Worm (Caenorhabditis elegans) whole organism, mixed stage, embryonic: ENCODE data around the gene del-8.
"Not testable (repeated sequence)": the region's sequence is repeated elsewhere in the genome, so short reads cannot be mapped to it uniquely, and the experiment has no call there.

Source experiments
- M03D4.4 ChIP-seq: sonication (generic microtip); optimal IDR thresholded peaks from 2 replicates; lab custom pipeline; 2017; ENCODE audit warnings: mild to moderate bottlenecking, missing genetic modification characterization, missing compliant biosample characterization
- bed-3 ChIP-seq: fragments of 200-800 bp; sonication (Bioruptor generic); optimal IDR thresholded peaks from 3 replicates; lab custom pipeline; 2018; ENCODE audit warnings: mild to moderate bottlenecking, missing genetic modification characterization, moderate library complexity, missing compliant biosample characterization
- blmp-1 ChIP-seq: fragments of 150-350 bp; optimal IDR thresholded peaks from 2 replicates; lab custom pipeline; 2014; ENCODE audit warnings: missing biosample characterization, missing genetic modification characterization
- ceh-43 ChIP-seq: fragments of 200-800 bp; sonication (Bioruptor generic); optimal IDR thresholded peaks from 2 replicates; lab custom pipeline; 2018; ENCODE audit warnings: mild to moderate bottlenecking, missing genetic modification characterization, moderate library complexity, missing compliant biosample characterization
- ceh-83 ChIP-seq: fragments of 200-800 bp; sonication (Bioruptor generic); optimal IDR thresholded peaks from 2 replicates; lab custom pipeline; 2018; ENCODE audit warnings: mild to moderate bottlenecking, missing genetic modification characterization, missing compliant biosample characterization
- ces-1 ChIP-seq: fragments of 150-350 bp; optimal IDR thresholded peaks from 2 replicates; lab custom pipeline; 2014; ENCODE audit warnings: missing biosample characterization, missing genetic modification reagents, missing genetic modification characterization
- cnd-1 ChIP-seq: fragments of 200-800 bp; sonication (Bioruptor generic); optimal IDR thresholded peaks from 2 replicates; lab custom pipeline; 2018; ENCODE audit warnings: mild to moderate bottlenecking, missing genetic modification characterization, missing compliant biosample characterization
- drap-1 ChIP-seq: fragments of 200-800 bp; sonication (Bioruptor generic); optimal IDR thresholded peaks from 3 replicates; lab custom pipeline; 2018; ENCODE audit warnings: mild to moderate bottlenecking, missing genetic modification characterization, missing compliant biosample characterization
- elt-1 ChIP-seq: sonication (generic microtip); optimal IDR thresholded peaks from 2 replicates; lab custom pipeline; 2017; ENCODE audit warnings: missing genetic modification characterization, mild to moderate bottlenecking, missing compliant biosample characterization, antibody characterized with exemption, moderate library complexity, borderline replicate concordance; ENCODE audit not compliant: insufficient read depth
- elt-3 ChIP-seq: fragments of 150-350 bp; optimal IDR thresholded peaks from 2 replicates; lab custom pipeline; 2014; ENCODE audit warnings: missing biosample characterization, missing genetic modification characterization
- ham-2 ChIP-seq: fragments of 200-800 bp; sonication (Bioruptor generic); optimal IDR thresholded peaks from 2 replicates; lab custom pipeline; 2018; ENCODE audit warnings: mild to moderate bottlenecking, missing genetic modification characterization, missing compliant biosample characterization
- hlh-1 ChIP-seq: fragments of 150-350 bp; optimal IDR thresholded peaks from 2 replicates; lab custom pipeline; 2014; ENCODE audit warnings: missing biosample characterization, missing genetic modification reagents, missing genetic modification characterization
- lin-13 ChIP-seq: fragments of 150-350 bp; optimal IDR thresholded peaks from 2 replicates; lab custom pipeline; 2014; ENCODE audit warnings: missing biosample characterization, missing genetic modification characterization
- lin-32 ChIP-seq: fragments of 200-800 bp; sonication (Bioruptor generic); optimal IDR thresholded peaks from 2 replicates; lab custom pipeline; 2018; ENCODE audit warnings: mild to moderate bottlenecking, missing genetic modification characterization, missing compliant biosample characterization
- lsy-2 ChIP-seq: fragments of 150-350 bp; optimal IDR thresholded peaks from 2 replicates; lab custom pipeline; 2014; ENCODE audit warnings: missing biosample characterization, missing genetic modification characterization
- mab-5 ChIP-seq: fragments of 150-350 bp; optimal IDR thresholded peaks from 2 replicates; lab custom pipeline; 2014; ENCODE audit warnings: missing biosample characterization, missing genetic modification characterization
- mep-1 ChIP-seq: fragments of 150-350 bp; optimal IDR thresholded peaks from 2 replicates; lab custom pipeline; 2017; ENCODE audit warnings: missing biosample characterization, missing genetic modification reagents, missing genetic modification characterization, inconsistent platforms
- mls-2 ChIP-seq: sonication (generic microtip); optimal IDR thresholded peaks from 2 replicates; lab custom pipeline; 2016; ENCODE audit warnings: mild to moderate bottlenecking, missing genetic modification characterization, moderate library complexity, missing compliant biosample characterization
- nhr-12 ChIP-seq: fragments of 150-350 bp; optimal IDR thresholded peaks from 2 replicates; lab custom pipeline; 2014; ENCODE audit warnings: missing biosample characterization, missing genetic modification characterization
- nhr-2 ChIP-seq: fragments of 150-350 bp; optimal IDR thresholded peaks from 2 replicates; lab custom pipeline; 2014; ENCODE audit warnings: missing biosample characterization, missing genetic modification characterization
- nhr-237 ChIP-seq: fragments of 150-350 bp; optimal IDR thresholded peaks from 2 replicates; lab custom pipeline; 2014; ENCODE audit warnings: missing biosample characterization, missing genetic modification characterization
- nhr-28 ChIP-seq: fragments of 150-350 bp; optimal IDR thresholded peaks from 2 replicates; lab custom pipeline; 2014; ENCODE audit warnings: missing biosample characterization, missing genetic modification characterization
- nhr-76 ChIP-seq: sonication (generic microtip); optimal IDR thresholded peaks from 2 replicates; lab custom pipeline; 2017; ENCODE audit warnings: missing biosample characterization, missing genetic modification characterization
- pha-4 ChIP-seq: fragments of 150-350 bp; optimal IDR thresholded peaks from 2 replicates; lab custom pipeline; 2018; ENCODE audit warnings: missing biosample characterization, missing genetic modification reagents, missing genetic modification characterization
- sem-2 ChIP-seq: fragments of 200-800 bp; sonication (Bioruptor generic); optimal IDR thresholded peaks from 2 replicates; lab custom pipeline; 2018; ENCODE audit warnings: mild to moderate bottlenecking, missing genetic modification characterization, missing compliant biosample characterization
- sptf-1 ChIP-seq: sonication (generic microtip); optimal IDR thresholded peaks from 2 replicates; lab custom pipeline; 2017; ENCODE audit warnings: mild to moderate bottlenecking, missing genetic modification characterization, moderate library complexity, missing compliant biosample characterization
- tbx-8 ChIP-seq: fragments of 200-800 bp; sonication (Bioruptor generic); optimal IDR thresholded peaks from 2 replicates; lab custom pipeline; 2018; ENCODE audit warnings: mild to moderate bottlenecking, missing genetic modification characterization, moderate library complexity, missing compliant biosample characterization
- unc-120 ChIP-seq: sonication (generic microtip); optimal IDR thresholded peaks from 2 replicates; lab custom pipeline; 2017; ENCODE audit warnings: missing genetic modification characterization, missing compliant biosample characterization; ENCODE audit not compliant: poor library complexity, severe bottlenecking
- unc-39 ChIP-seq: fragments of 150-350 bp; optimal IDR thresholded peaks from 2 replicates; lab custom pipeline; 2014; ENCODE audit warnings: missing biosample characterization, missing genetic modification characterization
- unc-62 ChIP-seq: fragments of 150-350 bp; optimal IDR thresholded peaks from 2 replicates; lab custom pipeline; 2014; ENCODE audit warnings: missing biosample characterization, missing genetic modification reagents, missing genetic modification characterization
- zip-8 ChIP-seq: fragments of 150-350 bp; optimal IDR thresholded peaks from 2 replicates; lab custom pipeline; 2014; ENCODE audit warnings: missing biosample characterization, missing genetic modification characterization
- ztf-11 ChIP-seq: fragments of 150-350 bp; optimal IDR thresholded peaks from 2 replicates; lab custom pipeline; 2014; ENCODE audit warnings: missing biosample characterization, missing genetic modification characterization

The del-8 gene

ce11 chrX:9622609-9623008 is 33.4 kb downstream of the del-8 start:
- TF ChIP-seq ham-2 (GFP tag; lab: Kevin White, UChicago) (peak; percentile 1), M03D4.4 (tag; lab: Kevin White, UChicago) (peak; percentile 41), ceh-83 (peak; percentile 71), unc-62 (GFP tag; lab: Kevin White, UChicago) (no peak), lin-32 (GFP tag; lab: Kevin White, UChicago) (no peak), nhr-28 (tag; lab: Kevin White, UChicago) (no peak), cnd-1 (tag; lab: Kevin White, UChicago) (peak; percentile 72), unc-39 (no peak), drap-1 (GFP tag; lab: Kevin White, UChicago) (peak; percentile 59), ceh-43 (GFP tag; lab: Kevin White, UChicago) (no peak), sem-2 (GFP tag; lab: Kevin White, UChicago) (peak; percentile 28), sptf-1 (tag; lab: Kevin White, UChicago) (no peak), bed-3 (GFP tag; lab: Kevin White, UChicago) (peak; percentile 5), blmp-1 (no peak), unc-120 (tag; lab: Kevin White, UChicago) (peak; percentile 9), zip-8 (tag; lab: Kevin White, UChicago) (no peak)

- not testable (repeated sequence) for TF ChIP-seq hlh-1; unc-62 (GFP tag; lab: Kevin White, UChicago); ceh-43 (GFP tag; lab: Kevin White, UChicago)
Observed at ce11 chrX:9625824-9626223, 36.6 kb downstream of the del-8 start, which contains the start of gene F34H10.1. Gene F34H10.1 (plus strand): TSS chrX:9626124.

ce11 chrX:9629552-9629951 is 40.3 kb downstream of the del-8 start:
- TF ChIP-seq nhr-76 (tag; lab: Kevin White, UChicago) (no peak), nhr-12 (tag; lab: Kevin White, UChicago) (no peak), elt-1 (tag; lab: Kevin White, UChicago) (no peak), pha-4 (tag; lab: Kevin White, UChicago) (no peak), lsy-2 (no peak), mls-2 (tag; lab: Kevin White, UChicago) (no peak), nhr-28 (tag; lab: Kevin White, UChicago) (no peak), ceh-83 (no peak), sem-2 (GFP tag; lab: Kevin White, UChicago) (no peak), ztf-11 (no peak)

- TF ChIP-seq lin-13 (tag; lab: Kevin White, UChicago) = no peak
- no peak for TF ChIP-seq ham-2 (GFP tag; lab: Kevin White, UChicago)
- TF ChIP-seq ceh-83 = no peak
- TF ChIP-seq elt-1 (tag; lab: Kevin White, UChicago) = no peak
- TF ChIP-seq nhr-237 = no peak
- no peak for TF ChIP-seq cnd-1 (tag; lab: Kevin White, UChicago)
- no peak for TF ChIP-seq M03D4.4 (tag; lab: Kevin White, UChicago)
- no peak for TF ChIP-seq nhr-2
- TF ChIP-seq sptf-1 (tag; lab: Kevin White, UChicago) = no peak
- no peak for TF ChIP-seq tbx-8 (GFP tag; lab: Kevin White, UChicago)
- TF ChIP-seq mep-1 = no peak
- no peak for TF ChIP-seq ces-1
- no peak for TF ChIP-seq mab-5 (tag; lab: Kevin White, UChicago)
- no peak for TF ChIP-seq lsy-2
- TF ChIP-seq ztf-11 = no peak
- no peak for TF ChIP-seq elt-3 (tag; lab: Kevin White, UChicago)
- no peak for TF ChIP-seq blmp-1
- TF ChIP-seq nhr-28 (tag; lab: Kevin White, UChicago) = no peak
- TF ChIP-seq unc-120 (tag; lab: Kevin White, UChicago) = no peak
Observed at ce11 chrX:9634925-9635324, 45.7 kb downstream of the del-8 start, which contains the start of gene F34H10.3. Gene F34H10.3 (minus strand): TSS chrX:9635025.

ce11 chrX:9635376-9635775 is 46.2 kb downstream of the del-8 start, which contains the start of gene F34H10.5:
Gene F34H10.5 (plus strand): TSS chrX:9635676.
- TF ChIP-seq ham-2 (GFP tag; lab: Kevin White, UChicago) (no peak), sem-2 (GFP tag; lab: Kevin White, UChicago) (no peak), pha-4 (tag; lab: Kevin White, UChicago) (no peak), nhr-12 (tag; lab: Kevin White, UChicago) (no peak), unc-120 (tag; lab: Kevin White, UChicago) (no peak), lin-13 (tag; lab: Kevin White, UChicago) (no peak), lsy-2 (no peak), mep-1 (no peak), ceh-83 (no peak), M03D4.4 (tag; lab: Kevin White, UChicago) (no peak), elt-3 (tag; lab: Kevin White, UChicago) (no peak)
